Fruit fly (Drosophila melanogaster) whole organism, wandering third instar larva: Measurements from ENCODE around the gene CG5281.

Experiments
- Abd-B ChIP-seq: fragments of >200 bp; optimal IDR thresholded peaks from 2 replicates; lab custom pipeline; 2017; ENCODE audit warnings: missing biosample characterization, missing genetic modification characterization
- CG32264 ChIP-seq: fragments of 200-800 bp; sonication (Bioruptor generic); optimal IDR thresholded peaks from 2 replicates; lab custom pipeline; 2016; ENCODE audit warnings: missing biosample characterization, missing genetic modification characterization
- CrebA ChIP-seq: fragments of 200-800 bp; sonication (Bioruptor generic); optimal IDR thresholded peaks from 2 replicates; lab custom pipeline; 2016; ENCODE audit warnings: missing biosample characterization, mild to moderate bottlenecking, missing genetic modification characterization, borderline replicate concordance
- Dfd ChIP-seq: fragments of >200 bp; optimal IDR thresholded peaks from 2 replicates; lab custom pipeline; 2017; ENCODE audit warnings: missing biosample characterization, missing genetic modification characterization
- Dif ChIP-seq: fragments of 200-275, 200-300 bp; sonication (Bioruptor generic); optimal IDR thresholded peaks from 2 replicates; lab custom pipeline; 2018; ENCODE audit warnings: missing biosample characterization, missing genetic modification characterization; ENCODE audit not compliant: partially characterized antibody
- GATAd ChIP-seq: sonication (Bioruptor generic); optimal IDR thresholded peaks from 2 replicates; lab custom pipeline; 2016; ENCODE audit warnings: missing biosample characterization, missing genetic modification characterization
- HLH106 ChIP-seq: fragments of 200-800 bp; optimal IDR thresholded peaks from 3 replicates; lab custom pipeline; 2019; ENCODE audit warnings: missing biosample characterization, mild to moderate bottlenecking, missing genetic modification characterization, moderate library complexity
- Hnf4 ChIP-seq: fragments of 200-800 bp; sonication (Bioruptor generic); optimal IDR thresholded peaks from 2 replicates; lab custom pipeline; 2016; ENCODE audit warnings: missing biosample characterization, mild to moderate bottlenecking, missing genetic modification characterization
- Hr78 ChIP-seq: fragments of >200 bp; optimal IDR thresholded peaks from 2 replicates; lab custom pipeline; 2017; ENCODE audit warnings: missing biosample characterization, missing genetic modification characterization
- Hr83 ChIP-seq: fragments of 200-300 bp; sonication (Bioruptor generic); optimal IDR thresholded peaks from 2 replicates; lab custom pipeline; 2016; ENCODE audit warnings: missing biosample characterization, mild to moderate bottlenecking, missing genetic modification characterization, moderate library complexity; ENCODE audit not compliant: poor library complexity, severe bottlenecking
- Jra ChIP-seq: sonication (Bioruptor generic); optimal IDR thresholded peaks from 2 replicates; lab custom pipeline; 2016; ENCODE audit warnings: missing biosample characterization, missing genetic modification characterization
- Mio ChIP-seq: sonication (Bioruptor generic); optimal IDR thresholded peaks from 2 replicates; lab custom pipeline; 2016; ENCODE audit warnings: missing biosample characterization, missing genetic modification characterization
- Myc ChIP-seq: fragments of >200 bp; optimal IDR thresholded peaks from 2 replicates; lab custom pipeline; 2017
- N ChIP-seq: fragments of >200 bp; optimal IDR thresholded peaks from 2 replicates; lab custom pipeline; 2018; ENCODE audit warnings: missing biosample characterization, missing external identifiers, missing genetic modification characterization
- OdsH ChIP-seq: fragments of 200-800 bp; sonication (Bioruptor generic); optimal IDR thresholded peaks from 2 replicates; lab custom pipeline; 2016; ENCODE audit warnings: missing biosample characterization, mild to moderate bottlenecking, missing genetic modification characterization
- Rel ChIP-seq, 2 experiments: fragments of 200-800 bp; sonication (Bioruptor generic) in 1 of 2; optimal IDR thresholded peaks; 2 replicates in 1 of 2; 3 replicates in 1 of 2; lab custom pipeline; 2016 to 2019; ENCODE audit warnings: mild to moderate bottlenecking in 2 of 2, missing biosample characterization in 2 of 2, missing genetic modification characterization in 2 of 2, moderate library complexity in 1 of 2
- Sp1 ChIP-seq: fragments of 200-800 bp; sonication (Bioruptor generic); optimal IDR thresholded peaks from 3 replicates; lab custom pipeline; 2019; ENCODE audit warnings: missing biosample characterization, mild to moderate bottlenecking, missing genetic modification characterization, moderate library complexity
- Vsx2 ChIP-seq: fragments of 200-300, 225-300 bp; sonication (Bioruptor generic); optimal IDR thresholded peaks from 2 replicates; lab custom pipeline; 2018; ENCODE audit warnings: missing biosample characterization, missing genetic modification characterization; ENCODE audit not compliant: partially characterized antibody
- br ChIP-seq: fragments of 200-800 bp; sonication (Bioruptor generic); optimal IDR thresholded peaks from 2 replicates; lab custom pipeline; 2016; ENCODE audit warnings: missing biosample characterization, missing genetic modification characterization
- brk ChIP-seq: fragments of 200-800 bp; sonication (Bioruptor generic); optimal IDR thresholded peaks from 2 replicates; lab custom pipeline; 2016; ENCODE audit warnings: missing biosample characterization, mild to moderate bottlenecking, missing genetic modification characterization
- dl ChIP-seq, 2 experiments: fragments of 175-275, 200-275 bp in 1 of 2; fragments of 200-275 bp in 1 of 2; sonication (Bioruptor generic); optimal IDR thresholded peaks; lab custom pipeline; 2018; ENCODE audit warnings: mild to moderate bottlenecking in 2 of 2, missing biosample characterization in 2 of 2, missing genetic modification characterization in 2 of 2, moderate library complexity in 2 of 2; ENCODE audit not compliant: partially characterized antibody in 2 of 2, insufficient read depth in 1 of 2
- dmrt93B ChIP-seq: fragments of 200-800 bp; sonication (Bioruptor generic); optimal IDR thresholded peaks from 2 replicates; lab custom pipeline; 2018; ENCODE audit warnings: missing biosample characterization, mild to moderate bottlenecking, missing genetic modification characterization
- dsf ChIP-seq: sonication (Bioruptor generic); optimal IDR thresholded peaks from 2 replicates; lab custom pipeline; 2016; ENCODE audit warnings: missing biosample characterization, missing genetic modification characterization, borderline replicate concordance
- ey ChIP-seq: fragments of 200-800 bp; sonication (Bioruptor generic); optimal IDR thresholded peaks from 2 replicates; lab custom pipeline; 2016; ENCODE audit warnings: missing biosample characterization, missing genetic modification characterization
- foxo ChIP-seq, 2 experiments: fragments of 200-800 bp; sonication (Bioruptor generic); optimal IDR thresholded peaks; 2 replicates in 1 of 2; 3 replicates in 1 of 2; lab custom pipeline; 2016 to 2017; ENCODE audit warnings: missing biosample characterization in 2 of 2, missing genetic modification characterization in 2 of 2
- fru ChIP-seq: fragments of 200-800 bp; sonication (Bioruptor generic); optimal IDR thresholded peaks from 3 replicates; lab custom pipeline; 2016; ENCODE audit warnings: missing biosample characterization, mild to moderate bottlenecking, missing genetic modification characterization
- h ChIP-seq: fragments of 200-800 bp; sonication (Bioruptor generic); optimal IDR thresholded peaks from 3 replicates; lab custom pipeline; 2016; ENCODE audit warnings: missing biosample characterization, mild to moderate bottlenecking, missing genetic modification characterization
- jim ChIP-seq: fragments of 175-275, 200-325 bp; sonication (Bioruptor generic); optimal IDR thresholded peaks from 2 replicates; lab custom pipeline; 2016; ENCODE audit warnings: missing biosample characterization, mild to moderate bottlenecking, missing genetic modification characterization
- lola ChIP-seq: fragments of >200 bp; optimal IDR thresholded peaks from 2 replicates; lab custom pipeline; 2017; ENCODE audit warnings: missing biosample characterization, missing genetic modification characterization
- pan ChIP-seq: fragments of >200 bp; optimal IDR thresholded peaks from 2 replicates; lab custom pipeline; 2017
- psq ChIP-seq: fragments of 200-800 bp; sonication (Bioruptor generic); optimal IDR thresholded peaks from 3 replicates; lab custom pipeline; 2017; ENCODE audit warnings: missing biosample characterization, mild to moderate bottlenecking, missing genetic modification characterization, moderate library complexity
- rgr ChIP-seq: fragments of 200-800 bp; sonication (Bioruptor generic); optimal IDR thresholded peaks from 3 replicates; lab custom pipeline; 2016; ENCODE audit warnings: missing biosample characterization, mild to moderate bottlenecking, missing genetic modification characterization
- sage ChIP-seq: fragments of 200-800 bp; sonication (Bioruptor generic); optimal IDR thresholded peaks from 2 replicates; lab custom pipeline; 2016; ENCODE audit warnings: missing biosample characterization, mild to moderate bottlenecking, missing genetic modification characterization
- sv ChIP-seq: fragments of 200-800 bp; sonication (Bioruptor generic); optimal IDR thresholded peaks from 3 replicates; lab custom pipeline; 2016; ENCODE audit warnings: missing biosample characterization, missing genetic modification characterization
- tai ChIP-seq: sonication (Bioruptor generic); optimal IDR thresholded peaks from 2 replicates; lab custom pipeline; 2016; ENCODE audit warnings: missing biosample characterization, missing genetic modification characterization
- usp ChIP-seq: fragments of >200 bp; optimal IDR thresholded peaks from 2 replicates; lab custom pipeline; 2017; ENCODE audit warnings: missing biosample characterization, missing genetic modification characterization
- woc ChIP-seq: sonication (Bioruptor generic); optimal IDR thresholded peaks from 2 replicates; lab custom pipeline; 2016; ENCODE audit warnings: missing biosample characterization, mild to moderate bottlenecking, missing genetic modification characterization

The CG5281 gene

DNA sequence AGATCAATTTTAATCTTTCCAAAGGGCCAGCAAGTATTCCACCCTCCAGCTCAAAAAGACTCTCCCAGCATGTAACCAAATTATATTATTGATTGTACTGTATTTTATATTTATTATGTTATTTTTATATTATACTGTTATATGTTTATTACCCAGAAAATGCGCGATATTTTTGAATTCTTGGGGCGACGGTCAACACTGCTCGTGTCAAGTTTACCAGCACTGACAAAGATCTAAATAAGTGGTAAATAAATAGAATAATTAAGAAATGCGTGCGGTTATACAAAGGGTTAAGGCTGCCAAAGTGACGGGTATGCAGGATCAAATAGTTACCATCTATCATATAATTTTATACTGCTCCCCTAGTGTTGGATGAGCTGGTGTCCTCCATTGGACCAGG, 5.8 kb upstream of the CG5281 start, which contains the start of gene Dtd:
TSS of gene Dtd (plus strand) at position 248 of the 400 bp plus-strand sequence.
- TF ChIP-seq OdsH (GFP tag; lab: Kevin White, UChicago) (no peak), GATAd (GFP tag; lab: Kevin White, UChicago) (no peak), sage (GFP tag; lab: Kevin White, UChicago) (no peak), Sp1 (GFP tag; lab: Kevin White, UChicago) (no peak), CrebA (no peak), HLH106 (no peak), lola (GFP tag; lab: Kevin White, UChicago) (no peak), CG32264 (no peak), tai (GFP tag; lab: Kevin White, UChicago) (no peak), foxo (GFP tag; optimal IDR thresholded peaks at IDR 0.05; lab: Kevin White, UChicago) (no peak), dl (GFP tag; optimal IDR thresholded peaks at IDR 0.05; lab: Kevin White, UChicago; ENCODE audit: insufficient read depth in 1 of 2, partially characterized antibody in 2 of 2) (no peak), pan (no peak), fru (GFP tag; lab: Kevin White, UChicago) (no peak), br (GFP tag; lab: Kevin White, UChicago) (no peak), Hr78 (GFP tag; lab: Kevin White, UChicago) (no peak), Dfd (no peak), Rel (GFP tag; optimal IDR thresholded peaks at IDR 0.05; lab: Kevin White, UChicago) (no peak), Rel (tag; optimal IDR thresholded peaks at IDR 0.05; lab: Kevin White, UChicago) (no peak), Myc (lab: Kevin White, UChicago) (no peak), Mio (GFP tag; lab: Kevin White, UChicago) (no peak), usp (GFP tag; lab: Kevin White, UChicago) (no peak)

DNA sequence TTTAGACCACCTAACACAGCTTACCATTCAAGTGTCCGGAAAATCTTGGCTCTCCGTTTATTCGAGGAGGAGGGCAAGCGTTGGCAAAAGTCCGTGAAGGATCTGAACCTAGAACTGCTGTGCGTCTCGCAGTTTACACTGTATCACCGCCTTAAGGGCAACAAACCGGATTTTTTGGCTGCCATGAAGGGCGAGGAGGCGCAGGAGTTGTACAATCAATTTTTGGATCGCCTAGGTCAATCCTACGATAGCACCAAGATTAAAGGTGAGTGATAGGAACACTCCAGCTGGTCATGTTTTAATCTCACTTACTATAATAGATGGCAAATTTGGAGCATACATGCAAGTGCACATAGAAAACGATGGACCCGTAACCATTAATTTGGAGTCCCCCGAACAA, 5.3 kb upstream of the CG5281 start:
- TF ChIP-seq CG32264 (no peak), tai (GFP tag; lab: Kevin White, UChicago) (no peak), brk (no peak), Jra (GFP tag; lab: Kevin White, UChicago) (no peak), dl (GFP tag; optimal IDR thresholded peaks at IDR 0.05; lab: Kevin White, UChicago; ENCODE audit: insufficient read depth in 1 of 2, partially characterized antibody in 2 of 2) (no peak), jim (GFP tag; lab: Kevin White, UChicago) (no peak), sv (no peak), Sp1 (GFP tag; lab: Kevin White, UChicago) (no peak), ey (GFP tag; lab: Kevin White, UChicago) (no peak), Hnf4 (GFP tag; lab: Kevin White, UChicago) (no peak), sage (GFP tag; lab: Kevin White, UChicago) (no peak), woc (GFP tag; lab: Kevin White, UChicago) (no peak), OdsH (GFP tag; lab: Kevin White, UChicago) (no peak), Mio (GFP tag; lab: Kevin White, UChicago) (no peak), rgr (GFP tag; lab: Kevin White, UChicago) (no peak)

DNA sequence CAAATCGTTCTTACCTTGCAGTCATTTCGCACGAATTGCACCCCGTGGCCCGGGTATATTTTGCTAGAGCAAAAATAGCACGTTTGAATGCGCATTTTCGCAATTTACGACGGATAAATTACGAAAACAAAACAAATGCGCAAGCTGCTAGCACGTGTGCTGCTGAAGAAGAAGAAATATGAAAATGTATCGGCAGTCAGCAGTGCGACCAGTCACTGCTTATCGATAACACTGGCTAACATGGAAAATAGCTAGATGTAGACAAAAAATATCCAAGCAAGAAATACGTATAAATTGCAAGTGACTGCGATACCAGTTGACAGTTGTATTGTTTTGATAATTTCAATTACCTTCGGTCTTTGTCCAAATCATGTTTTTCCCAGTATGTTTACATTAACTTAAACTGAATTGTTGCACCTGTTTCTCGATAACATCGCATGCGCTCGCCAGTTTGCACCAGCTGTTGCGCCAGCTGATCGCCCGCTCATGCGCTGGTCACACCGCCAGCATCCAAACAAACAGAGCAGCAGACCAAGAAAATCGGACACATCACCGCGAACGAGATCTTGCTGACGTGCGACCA, 4.2 kb upstream of the CG5281 start, which contains the start of the genes RpL24-like and CG5276:
TSS of gene RpL24-like (minus strand) at position 188 of the 583 bp plus-strand sequence.
TSS of gene CG5276 (plus strand) at position 344 of the 583 bp plus-strand sequence.
- TF ChIP-seq sv (no peak), Sp1 (GFP tag; lab: Kevin White, UChicago) (no peak), fru (GFP tag; lab: Kevin White, UChicago) (no peak), Myc (lab: Kevin White, UChicago) (peak; percentile 92), Hr83 (GFP tag; lab: Kevin White, UChicago) (no peak)

DNA sequence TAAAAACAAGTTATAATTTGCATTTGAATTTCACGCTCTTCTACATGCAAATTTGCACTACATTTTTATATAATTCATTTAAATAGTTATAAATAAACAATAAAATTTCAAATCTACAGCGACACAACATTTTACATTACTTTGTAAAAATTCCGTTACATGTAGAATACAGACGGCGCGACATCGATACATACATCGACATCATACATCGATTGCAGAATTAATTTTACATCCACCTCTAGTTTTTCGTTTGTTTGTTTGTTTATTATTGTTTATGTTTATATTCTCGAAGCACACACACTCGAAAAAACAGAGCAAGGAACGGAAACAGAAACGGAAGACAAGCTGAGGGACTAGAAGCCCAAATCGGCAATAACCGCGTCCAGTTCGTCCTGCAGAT, 1.9 kb downstream of the CG5281 start, which contains the start of gene CG17230:
TSS of gene CG17230 (plus strand) at position 258 of the 400 bp plus-strand sequence.
- TF ChIP-seq dmrt93B (GFP tag; lab: Kevin White, UChicago) (no peak), br (GFP tag; lab: Kevin White, UChicago) (no peak), psq (GFP tag; lab: Kevin White, UChicago) (no peak), ey (GFP tag; lab: Kevin White, UChicago) (no peak), Vsx2 (no peak), Hnf4 (GFP tag; lab: Kevin White, UChicago) (no peak), N (GFP tag; lab: Kevin White, UChicago) (no peak), usp (GFP tag; lab: Kevin White, UChicago) (no peak), Dfd (no peak), Hr78 (GFP tag; lab: Kevin White, UChicago) (no peak), sv (no peak), h (GFP tag; lab: Kevin White, UChicago) (no peak), Abd-B (GFP tag; lab: Kevin White, UChicago) (no peak), Rel (GFP tag; optimal IDR thresholded peaks at IDR 0.05; lab: Kevin White, UChicago) (no peak), Rel (tag; optimal IDR thresholded peaks at IDR 0.05; lab: Kevin White, UChicago) (no peak), Sp1 (GFP tag; lab: Kevin White, UChicago) (no peak), fru (GFP tag; lab: Kevin White, UChicago) (no peak), woc (GFP tag; lab: Kevin White, UChicago) (no peak), dsf (GFP tag; lab: Kevin White, UChicago) (no peak), Dif (GFP tag; lab: Kevin White, UChicago) (no peak), GATAd (GFP tag; lab: Kevin White, UChicago) (no peak)
